Fruit fly (Drosophila melanogaster) whole organism, embryonic: ENCODE measurements around the gene al.

Experiments used
- ATbp ChIP-seq: fragments of 200-800 bp; sonication (Bioruptor generic); optimal IDR thresholded peaks from 2 replicates; lab custom pipeline; 2017; ENCODE audit warnings: missing biosample characterization, mild to moderate bottlenecking, missing genetic modification characterization, missing genetic modification reagents
- Ada2b ChIP-seq: fragments of 200-800 bp; sonication (Bioruptor generic); IDR thresholded peaks from 2 replicates; pipeline ENCODE4 v1.3.6; 2022; ENCODE audit warnings: missing biosample characterization, missing genetic modification characterization
- Bdp1 ChIP-seq: fragments of 200-800 bp; sonication (Bioruptor generic); optimal IDR thresholded peaks from 3 replicates; lab custom pipeline; 2016; ENCODE audit warnings: missing biosample characterization, missing genetic modification characterization
- CG11247 ChIP-seq: fragments of 200-800 bp; sonication (Bioruptor generic); IDR thresholded peaks from 2 replicates; pipeline ENCODE4 v1.3.6; 2022; ENCODE audit warnings: missing biosample characterization, missing genetic modification characterization
- CG11504 ChIP-seq: fragments of 200-800 bp; sonication (Bioruptor generic); optimal IDR thresholded peaks from 3 replicates; lab custom pipeline; 2019; ENCODE audit warnings: missing biosample characterization, mild to moderate bottlenecking, missing genetic modification characterization, moderate library complexity
- CG12236 ChIP-seq: fragments of 200-800 bp; sonication (Bioruptor generic); optimal IDR thresholded peaks from 2 replicates; lab custom pipeline; 2016; ENCODE audit warnings: missing biosample characterization, missing genetic modification characterization
- CG12391 ChIP-seq: fragments of 200-800 bp; sonication (Bioruptor generic); optimal IDR thresholded peaks from 3 replicates; lab custom pipeline; 2018; ENCODE audit warnings: missing biosample characterization, mild to moderate bottlenecking, missing genetic modification characterization, moderate library complexity
- CG13894 ChIP-seq: fragments of 200-800 bp; sonication (Bioruptor generic); optimal IDR thresholded peaks from 3 replicates; lab custom pipeline; 2018; ENCODE audit warnings: missing biosample characterization, mild to moderate bottlenecking, missing genetic modification characterization, moderate library complexity
- CG14050 ChIP-seq: fragments of 200-800 bp; sonication (Bioruptor generic); IDR thresholded peaks from 3 replicates; pipeline ENCODE4 v1.3.6; 2022; ENCODE audit warnings: missing biosample characterization, missing genetic modification characterization
- CG14667 ChIP-seq: fragments of 200-800 bp; sonication (Bioruptor generic); IDR thresholded peaks from 2 replicates; pipeline ENCODE4 v1.3.6; 2022; ENCODE audit warnings: missing biosample characterization, missing genetic modification characterization
- CG14710 ChIP-seq: fragments of 200-800 bp; sonication (Bioruptor generic); optimal IDR thresholded peaks from 3 replicates; lab custom pipeline; 2019; ENCODE audit warnings: missing biosample characterization, mild to moderate bottlenecking, missing genetic modification characterization, moderate library complexity
- CG14860 ChIP-seq: fragments of 200-800 bp; sonication (Bioruptor generic); IDR thresholded peaks from 3 replicates; pipeline ENCODE4 v1.3.6; 2022; ENCODE audit warnings: missing biosample characterization, missing genetic modification characterization; ENCODE audit not compliant: partially characterized antibody
- CG17328 ChIP-seq: fragments of 200-800 bp; sonication (Bioruptor generic); IDR thresholded peaks from 2 replicates; pipeline ENCODE4 v1.3.6; 2022; ENCODE audit warnings: missing biosample characterization, missing genetic modification characterization
- CG17361 ChIP-seq: fragments of 200-800 bp; sonication (Bioruptor generic); IDR thresholded peaks from 3 replicates; pipeline ENCODE4 v1.3.6; 2022; ENCODE audit warnings: missing biosample characterization, missing genetic modification characterization
- CG17568 ChIP-seq: fragments of 200-800 bp; sonication (Bioruptor generic); optimal IDR thresholded peaks from 2 replicates; lab custom pipeline; 2018; ENCODE audit warnings: missing biosample characterization, mild to moderate bottlenecking, missing genetic modification characterization, moderate library complexity
- CG2202 ChIP-seq: fragments of 200-800 bp; sonication (Bioruptor generic); optimal IDR thresholded peaks from 2 replicates; lab custom pipeline; 2018; ENCODE audit warnings: missing biosample characterization, mild to moderate bottlenecking, missing genetic modification characterization
- CG2875 ChIP-seq: fragments of 200-800 bp; sonication (Bioruptor generic); optimal IDR thresholded peaks from 2 replicates; lab custom pipeline; 2017; ENCODE audit warnings: missing biosample characterization, mild to moderate bottlenecking, missing genetic modification characterization, missing genetic modification reagents
- CG6272 ChIP-seq: fragments of 200-800 bp; sonication (Bioruptor generic); IDR thresholded peaks from 2 replicates; pipeline ENCODE4 v1.3.6; 2022; ENCODE audit warnings: missing biosample characterization, missing genetic modification characterization
- CG6813 ChIP-seq: fragments of 200-800 bp; sonication (Bioruptor generic); optimal IDR thresholded peaks from 2 replicates; lab custom pipeline; 2017; ENCODE audit warnings: missing biosample characterization, missing genetic modification characterization, mild to moderate bottlenecking, moderate library complexity, missing genetic modification reagents
- E2f2 ChIP-seq: fragments of 200-800 bp; sonication (Bioruptor generic); IDR thresholded peaks from 2 replicates; pipeline ENCODE4 v1.3.6; 2022; ENCODE audit warnings: missing biosample characterization, missing genetic modification characterization
- Ets65A ChIP-seq: fragments of 200-800 bp; sonication (Bioruptor generic); peaks from one replicate; lab custom pipeline; 2016; ENCODE audit warnings: missing biosample characterization, missing genetic modification characterization
- Gsc ChIP-seq: fragments of 200-800 bp; sonication (Bioruptor generic); IDR thresholded peaks from 2 replicates; pipeline ENCODE4 v1.3.6; 2022; ENCODE audit warnings: missing biosample characterization, missing genetic modification characterization
- H2.0 ChIP-seq: fragments of 200-800 bp; sonication (Bioruptor generic); IDR thresholded peaks from 2 replicates; pipeline ENCODE4 v1.3.6; 2022; ENCODE audit warnings: missing biosample characterization, missing genetic modification characterization
- Hr78 ChIP-seq, 2 experiments: fragments of 200-800 bp in 1 of 2; fragments of >200 bp in 1 of 2; sonication (Bioruptor generic) in 1 of 2; optimal IDR thresholded peaks; 2 replicates each; lab custom pipeline; 2017 to 2019; ENCODE audit warnings: missing biosample characterization in 2 of 2, missing genetic modification characterization in 2 of 2, mild to moderate bottlenecking in 1 of 2, moderate library complexity in 1 of 2
- Mad ChIP-seq: fragments of 200-800 bp; sonication (Bioruptor generic); optimal IDR thresholded peaks from 2 replicates; lab custom pipeline; 2016; ENCODE audit warnings: missing biosample characterization, missing genetic modification characterization
- Ptx1 ChIP-seq: fragments of 200-800 bp; sonication (Bioruptor generic); IDR thresholded peaks from 2 replicates; pipeline ENCODE4 v1.3.6; 2022; ENCODE audit warnings: missing biosample characterization, missing genetic modification characterization
- Sry-β ChIP-seq: fragments of 200-800 bp; sonication (Bioruptor generic); optimal IDR thresholded peaks from 2 replicates; lab custom pipeline; 2018; ENCODE audit warnings: missing biosample characterization, mild to moderate bottlenecking, missing genetic modification characterization, moderate library complexity
- Ssrp ChIP-seq: fragments of 200-800 bp; sonication (Bioruptor generic); optimal IDR thresholded peaks from 2 replicates; lab custom pipeline; 2018; ENCODE audit warnings: missing biosample characterization, mild to moderate bottlenecking, missing genetic modification characterization, moderate library complexity
- Xbp1 ChIP-seq: fragments of 200-800 bp; sonication (Bioruptor generic); optimal IDR thresholded peaks from 3 replicates; lab custom pipeline; 2016; ENCODE audit warnings: missing biosample characterization, mild to moderate bottlenecking, missing genetic modification characterization
- Xrp1 ChIP-seq: fragments of 200-800 bp; sonication (Bioruptor generic); IDR thresholded peaks from 2 replicates; pipeline ENCODE4 v1.3.6; 2022; ENCODE audit warnings: missing biosample characterization, missing genetic modification characterization
- bbx ChIP-seq: fragments of 200-800 bp; sonication (Bioruptor generic); IDR thresholded peaks from 2 replicates; pipeline ENCODE4 v1.3.6; 2022; ENCODE audit warnings: missing biosample characterization, missing genetic modification characterization; ENCODE audit not compliant: partially characterized antibody
- bsh ChIP-seq, 2 experiments: fragments of 200-800 bp; sonication (Bioruptor generic); optimal IDR thresholded peaks; 2 replicates each; lab custom pipeline; 2017 to 2018; ENCODE audit warnings: mild to moderate bottlenecking in 2 of 2, missing biosample characterization in 2 of 2, missing genetic modification characterization in 2 of 2, moderate library complexity in 1 of 2
- cato ChIP-seq: fragments of 200-800 bp; sonication (Bioruptor generic); optimal IDR thresholded peaks from 2 replicates; lab custom pipeline; 2016; ENCODE audit warnings: missing biosample characterization, missing genetic modification characterization, borderline replicate concordance
- crol ChIP-seq: fragments of 200-800 bp; sonication (Bioruptor generic); IDR thresholded peaks from 2 replicates; pipeline ENCODE4 v1.3.6; 2022; ENCODE audit warnings: missing biosample characterization, missing genetic modification characterization
- dan ChIP-seq: fragments of 200-800 bp; sonication (Bioruptor generic); IDR thresholded peaks from 2 replicates; pipeline ENCODE4 v1.3.6; 2022; ENCODE audit warnings: missing biosample characterization, missing genetic modification characterization
- danr ChIP-seq: fragments of 200-800 bp; sonication (Bioruptor generic); IDR thresholded peaks from 2 replicates; pipeline ENCODE4 v1.3.6; 2022; ENCODE audit warnings: missing biosample characterization, missing genetic modification characterization
- dysf ChIP-seq: fragments of 200-800 bp; sonication (Bioruptor generic); IDR thresholded peaks from 3 replicates; pipeline ENCODE4 v1.3.6; 2022; ENCODE audit warnings: missing biosample characterization, missing genetic modification characterization
- gsb-n ChIP-seq: fragments of 200-800 bp; sonication (Bioruptor generic); optimal IDR thresholded peaks from 3 replicates; lab custom pipeline; 2018; ENCODE audit warnings: missing biosample characterization, mild to moderate bottlenecking, missing genetic modification characterization
- ham ChIP-seq: fragments of 200-800 bp; sonication (Bioruptor generic); IDR thresholded peaks from 2 replicates; pipeline ENCODE4 v1.3.6; 2022; ENCODE audit warnings: missing biosample characterization, missing genetic modification characterization
- lab ChIP-seq: fragments of 200-800 bp; sonication (Bioruptor generic); optimal IDR thresholded peaks from 3 replicates; lab custom pipeline; 2017; ENCODE audit warnings: missing biosample characterization, missing genetic modification characterization, mild to moderate bottlenecking, moderate library complexity, missing genetic modification reagents
- mld ChIP-seq: fragments of 200-800 bp; sonication (Bioruptor generic); IDR thresholded peaks from 3 replicates; pipeline ENCODE4 v1.3.6; 2022; ENCODE audit warnings: missing biosample characterization, missing genetic modification characterization; ENCODE audit not compliant: partially characterized antibody
- odd ChIP-seq: fragments of 200-800 bp; sonication (Bioruptor generic); optimal IDR thresholded peaks from 2 replicates; lab custom pipeline; 2017; ENCODE audit warnings: missing biosample characterization, mild to moderate bottlenecking, missing genetic modification characterization
- onecut ChIP-seq: fragments of 200-800 bp; sonication (Bioruptor generic); IDR thresholded peaks from 2 replicates; pipeline ENCODE4 v1.3.6; 2022; ENCODE audit warnings: missing biosample characterization, missing genetic modification characterization
- otp ChIP-seq: fragments of 200-800 bp; sonication (Bioruptor generic); IDR thresholded peaks from 3 replicates; pipeline ENCODE4, ENCODE4 v1.3.6; 2022; ENCODE audit warnings: missing biosample characterization, missing genetic modification characterization
- phol ChIP-seq: fragments of 200-800 bp; sonication (Bioruptor generic); optimal IDR thresholded peaks from 3 replicates; lab custom pipeline; 2018; ENCODE audit warnings: missing biosample characterization, mild to moderate bottlenecking, missing genetic modification characterization, moderate library complexity
- scrt ChIP-seq: fragments of 200-800 bp; sonication (Bioruptor generic); optimal IDR thresholded peaks from 2 replicates; lab custom pipeline; 2018; ENCODE audit warnings: missing biosample characterization, mild to moderate bottlenecking, missing genetic modification characterization, moderate library complexity
- sens ChIP-seq: fragments of 200-800 bp; sonication (Bioruptor generic); peaks from one replicate; lab custom pipeline; 2016; ENCODE audit warnings: missing biosample characterization, missing genetic modification characterization
- so ChIP-seq: fragments of 200-800 bp; sonication (Bioruptor generic); IDR thresholded peaks from 3 replicates; pipeline ENCODE4 v1.3.6; 2022; ENCODE audit warnings: missing biosample characterization, missing genetic modification characterization
- stc ChIP-seq: fragments of 200-800 bp; sonication (Bioruptor generic); IDR thresholded peaks from 2 replicates; pipeline ENCODE4 v1.3.6; 2022; ENCODE audit warnings: missing biosample characterization, missing genetic modification characterization
- tgo ChIP-seq: fragments of 200-800 bp; sonication (Bioruptor generic); IDR thresholded peaks from 3 replicates; pipeline ENCODE4 v1.3.6; 2022; ENCODE audit warnings: missing biosample characterization, missing genetic modification characterization

Gene al

DNA sequence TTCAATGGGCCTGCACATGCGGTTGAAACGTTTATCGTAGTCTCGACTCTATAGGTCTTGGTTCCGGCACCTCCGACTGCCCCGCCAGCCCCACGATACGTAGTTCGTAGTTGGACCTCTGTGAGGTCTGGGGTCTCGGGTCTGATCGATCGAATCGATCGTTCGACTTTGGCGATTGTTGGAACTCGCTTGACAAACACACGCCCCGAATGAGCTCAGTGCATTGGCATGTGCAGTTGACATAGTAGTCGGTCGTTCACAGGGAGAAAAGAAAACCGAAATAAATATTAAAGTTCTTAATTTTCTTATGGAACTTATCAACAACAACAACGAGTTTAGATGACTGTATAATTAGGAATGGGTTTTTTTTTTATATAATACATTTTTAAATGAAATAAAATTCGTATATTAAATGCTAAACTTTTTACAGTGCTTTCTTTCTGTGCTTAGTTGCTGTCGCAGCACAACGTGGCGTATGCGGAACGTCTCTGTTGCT is 57.4 kb downstream of the al start (continued):
- TF ChIP-seq so (GFP tag; lab: Robert Waterston, UW) (0 out of 3 replicates have a peak, but pooled peaks have one; percentile 44), danr (GFP tag; lab: Robert Waterston, UW) (0 out of 2 replicates have a peak, but pooled peaks have one; percentile 5), CG11247 (GFP tag; lab: Robert Waterston, UW) (no peak), cato (GFP tag; lab: Kevin White, UChicago) (no peak), sens (GFP tag; lab: Kevin White, UChicago) (peak; percentile 67), Xrp1 (GFP tag; lab: Robert Waterston, UW) (peak; percentile 36; the same call in 1 of the 2 replicates), gsb-n (no peak), Ssrp (tag; lab: Kevin White, UChicago) (peak; percentile 45), Hr78 (GFP tag; optimal IDR thresholded peaks at IDR 0.05; lab: Kevin White, UChicago) (peak in 1 of 2 experiments; percentile 43), Mad (GFP tag; lab: Kevin White, UChicago) (no peak), odd (GFP tag; lab: Kevin White, UChicago) (no peak), crol (peak; percentile 55), CG2202 (tag; lab: Kevin White, UChicago) (no peak), CG6272 (no peak), Ada2b (GFP tag; lab: Robert Waterston, UW) (0 out of 2 replicates have a peak, but pooled peaks have one; percentile 8), dysf (GFP tag; lab: Robert Waterston, UW) (peak; percentile 35; the same call in 1 of the 3 replicates), CG14667 (no peak), CG14860 (GFP tag; lab: Robert Waterston, UW) (no peak), ATbp (peak; percentile 31), Bdp1 (GFP tag; lab: Kevin White, UChicago) (no peak), Ets65A (GFP tag; lab: Kevin White, UChicago) (peak; percentile 71), phol (tag; lab: Kevin White, UChicago) (peak; percentile 24), H2.0 (GFP tag; lab: Robert Waterston, UW) (no peak), onecut (peak; percentile 51), CG13894 (no peak), Gsc (GFP tag; lab: Robert Waterston, UW) (no peak), CG17328 (GFP tag; lab: Robert Waterston, UW) (no peak), ham (GFP tag; lab: Robert Waterston, UW) (no peak), stc (GFP tag; lab: Robert Waterston, UW) (no peak; the same call in 1 of the 2 replicates), CG12391 (peak; percentile 44), bbx (GFP tag; lab: Robert Waterston, UW) (no peak), CG14050 (no peak), Xbp1 (GFP tag; lab: Kevin White, UChicago) (peak; percentile 8), CG2875 (no peak), bsh (GFP tag; optimal IDR thresholded peaks at IDR 0.05; lab: Kevin White, UChicago) (peak in 1 of 2 experiments; percentile 59), dan (GFP tag; lab: Robert Waterston, UW) (no peak), Ptx1 (GFP tag; lab: Robert Waterston, UW) (peak; percentile 50; the same call in 1 of the 2 replicates), CG14710 (peak; percentile 12), CG17568 (no peak), CG17361 (peak; percentile 33; the same call in 1 of the 3 replicates), E2f2 (GFP tag; lab: Robert Waterston, UW) (0 out of 2 replicates have a peak, but pooled peaks have one; percentile 16), scrt (GFP tag; lab: Kevin White, UChicago) (no peak), CG12236 (GFP tag; lab: Kevin White, UChicago) (no peak), otp (no peak), tgo (GFP tag; lab: Robert Waterston, UW) (peak; percentile 49; the same call in 2 of the 3 replicates), mld (no peak), Sry-β (GFP tag; lab: Kevin White, UChicago) (no peak), CG6813 (GFP tag; lab: Kevin White, UChicago) (no peak), CG11504 (peak; percentile 64), lab (peak; percentile 8)
